Fruit fly (Drosophila melanogaster): ENCODE measurements around the gene CG31869.

CG31869 gene

DNA sequence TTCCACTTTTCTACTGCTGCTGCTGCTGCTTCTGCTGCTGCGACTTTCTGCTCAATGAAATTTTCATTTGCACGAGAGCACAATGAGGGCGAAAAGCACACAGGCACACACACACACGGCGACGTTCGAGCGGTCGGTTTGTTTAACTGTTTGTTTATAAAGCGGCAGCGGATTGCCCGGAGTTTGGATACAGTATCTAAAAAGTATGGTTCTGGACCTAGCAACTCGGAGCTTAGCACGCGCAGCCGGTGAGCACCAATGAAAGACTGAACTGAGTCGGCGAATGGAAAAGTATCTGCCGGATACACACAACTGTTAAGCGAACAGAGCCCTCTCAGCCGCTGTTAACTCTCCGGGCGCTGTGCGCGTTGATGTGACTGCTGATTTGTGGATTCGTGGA lies 44.9 kb downstream of the CG31869 start, which contains the start of gene CG17124 (continued):
- TF ChIP-seq sna (GFP tag; IDR thresholded peaks at IDR 0.05; ENCODE audit: partially characterized antibody) (0 out of 2 replicates have a peak, but pooled peaks have one; percentile 15), CG13287 (GFP tag; IDR thresholded peaks at IDR 0.05; ENCODE audit: partially characterized antibody) (peak; percentile 55; the same call in 1 of the 2 replicates), Doc3 (GFP tag; IDR thresholded peaks at IDR 0.05; ENCODE audit: partially characterized antibody) (no peak), B-H2 (GFP tag; optimal IDR thresholded peaks at IDR 0.05) (peak; percentile 68), ro (GFP tag; IDR thresholded peaks at IDR 0.05) (no peak), abd-A (tag; optimal IDR thresholded peaks at IDR 0.05) (peak; percentile 87), Lim3 (GFP tag; IDR thresholded peaks at IDR 0.05) (no peak), HLH3B (GFP tag; IDR thresholded peaks at IDR 0.05) (no peak; the same call in 1 of the 2 replicates), Awh (GFP tag; IDR thresholded peaks at IDR 0.05) (peak; percentile 67), lilli (GFP tag; optimal IDR thresholded peaks at IDR 0.05) (peak; percentile 9), Bgb (GFP tag; IDR thresholded peaks at IDR 0.05; ENCODE audit: partially characterized antibody) (peak; percentile 63), cg (GFP tag; optimal IDR thresholded peaks at IDR 0.05) (peak; percentile 46), otp (GFP tag; IDR thresholded peaks at IDR 0.05) (0 out of 3 replicates have a peak, but pooled peaks have one; percentile 46), CG7987 (GFP tag; optimal IDR thresholded peaks at IDR 0.05) (peak; percentile 67), ttk (GFP tag; IDR thresholded peaks at IDR 0.05) (no peak), trh (GFP tag; optimal IDR thresholded peaks at IDR 0.05) (no peak), CG2120 (GFP tag; optimal IDR thresholded peaks at IDR 0.05) (peak; percentile 4), CG2678 (tag; optimal IDR thresholded peaks at IDR 0.05) (peak; percentile 37), NfI (GFP tag; optimal IDR thresholded peaks at IDR 0.05) (peak; percentile 30), hkb (optimal IDR thresholded peaks at IDR 0.05) (no peak), hkb (GFP tag; IDR thresholded peaks at IDR 0.05) (peak; percentile 62), bsh (GFP tag; optimal IDR thresholded peaks at IDR 0.05) (peak; percentile 14 to 27), scrt (GFP tag; optimal IDR thresholded peaks at IDR 0.05) (peak; percentile 55), CG4424 (GFP tag; optimal IDR thresholded peaks at IDR 0.05) (no peak), CG8924 (tag; optimal IDR thresholded peaks at IDR 0.05) (peak; percentile 49), ato (GFP tag; IDR thresholded peaks at IDR 0.05; ENCODE audit: partially characterized antibody) (0 out of 2 replicates have a peak, but pooled peaks have one; percentile 9), CG15601 (tag; optimal IDR thresholded peaks at IDR 0.05) (peak; percentile 22), CG13424 (tag; optimal IDR thresholded peaks at IDR 0.05) (no peak), z (GFP tag; IDR thresholded peaks at IDR 0.05) (0 out of 3 replicates have a peak, but pooled peaks have one; percentile 32), CG6175 (GFP tag; IDR thresholded peaks at IDR 0.05) (no peak), schlank (tag; optimal IDR thresholded peaks at IDR 0.05) (peak; percentile 28), CG10543 (GFP tag; optimal IDR thresholded peaks at IDR 0.05) (peak; percentile 74), eyg (GFP tag; optimal IDR thresholded peaks at IDR 0.05) (peak; percentile 7), HmgZ (tag; optimal IDR thresholded peaks at IDR 0.05) (peak; percentile 46), CG1603 (tag; optimal IDR thresholded peaks at IDR 0.05) (peak; percentile 2), mirr (GFP tag; optimal IDR thresholded peaks at IDR 0.05) (peak; percentile 45), CG13296 (GFP tag; optimal IDR thresholded peaks at IDR 0.05) (peak; percentile 24), Med (GFP tag) (peak; percentile 91), CG10147 (GFP tag; optimal IDR thresholded peaks at IDR 0.05) (peak; percentile 34), CG17359 (tag; optimal IDR thresholded peaks at IDR 0.05) (peak; percentile 14), Dbx (GFP tag; IDR thresholded peaks at IDR 0.05) (peak; percentile 62; the same call in 1 of the 3 replicates), stc (GFP tag; IDR thresholded peaks at IDR 0.05) (peak; percentile 39; the same call in 1 of the 2 replicates), sob (GFP tag; IDR thresholded peaks at IDR 0.05) (peak; percentile 57; the same call in 1 of the 2 replicates), NFAT (GFP tag; IDR thresholded peaks at IDR 0.05) (peak; percentile 69), CG12299 (tag; optimal IDR thresholded peaks at IDR 0.05) (peak; percentile 76), CG2199 (GFP tag; IDR thresholded peaks at IDR 0.05) (peak; percentile 84; the same call in 2 of the 3 replicates), CG4730 (GFP tag; IDR thresholded peaks at IDR 0.05) (0 out of 2 replicates have a peak, but pooled peaks have one; percentile 11), NC2β (GFP tag; optimal IDR thresholded peaks at IDR 0.05) (no peak), Trl (optimal IDR thresholded peaks at IDR 0.05) (peak; percentile 43 to 61), Trl (GFP tag; optimal IDR thresholded peaks at IDR 0.05) (peak; percentile 44)
